Fruit fly (Drosophila melanogaster) whole organism, adult: Measurements from ENCODE around the gene Gr93b.

Experiments
- CG11617 ChIP-seq: fragments of 200-800 bp; sonication (Bioruptor generic); optimal IDR thresholded peaks from 2 replicates; lab custom pipeline; 2017; ENCODE audit warnings: mild to moderate bottlenecking, missing biosample characterization, missing genetic modification reagents, missing genetic modification characterization
- CG33017 ChIP-seq: fragments of 200-800 bp; sonication (Bioruptor generic); optimal IDR thresholded peaks from 2 replicates; lab custom pipeline; 2018; ENCODE audit warnings: missing biosample characterization, mild to moderate bottlenecking, missing genetic modification characterization, moderate library complexity
- CG5204 ChIP-seq: fragments of 200-800 bp; sonication (Bioruptor generic); optimal IDR thresholded peaks from 2 replicates; lab custom pipeline; 2016; ENCODE audit warnings: missing biosample characterization, missing genetic modification characterization
- Clk ChIP-seq: fragments of 200-800 bp; sonication (Bioruptor generic); optimal IDR thresholded peaks from 2 replicates; lab custom pipeline; 2017; ENCODE audit warnings: missing biosample characterization, missing genetic modification characterization
- Crg-1 ChIP-seq: fragments of 200-800 bp; sonication (Bioruptor generic); optimal IDR thresholded peaks from 2 replicates; lab custom pipeline; 2016; ENCODE audit warnings: missing biosample characterization, missing genetic modification characterization
- Hr96 ChIP-seq: fragments of 200-800 bp; sonication (Bioruptor generic); optimal IDR thresholded peaks from 2 replicates; lab custom pipeline; 2016; ENCODE audit warnings: missing biosample characterization, missing genetic modification characterization
- cnc ChIP-seq, 2 experiments: fragments of >200 bp; optimal IDR thresholded peaks; 2 replicates each; lab custom pipeline; 2017
- kay ChIP-seq: fragments of 200-800 bp; sonication (Bioruptor generic); peaks from one replicate; lab custom pipeline; 2016; ENCODE audit warnings: missing biosample characterization, missing genetic modification characterization, borderline replicate concordance
- pad ChIP-seq: fragments of 200-800 bp; sonication (Bioruptor generic); optimal IDR thresholded peaks from 3 replicates; lab custom pipeline; 2017; ENCODE audit warnings: missing biosample characterization, missing genetic modification characterization, mild to moderate bottlenecking, moderate library complexity, missing genetic modification reagents

DNA sequence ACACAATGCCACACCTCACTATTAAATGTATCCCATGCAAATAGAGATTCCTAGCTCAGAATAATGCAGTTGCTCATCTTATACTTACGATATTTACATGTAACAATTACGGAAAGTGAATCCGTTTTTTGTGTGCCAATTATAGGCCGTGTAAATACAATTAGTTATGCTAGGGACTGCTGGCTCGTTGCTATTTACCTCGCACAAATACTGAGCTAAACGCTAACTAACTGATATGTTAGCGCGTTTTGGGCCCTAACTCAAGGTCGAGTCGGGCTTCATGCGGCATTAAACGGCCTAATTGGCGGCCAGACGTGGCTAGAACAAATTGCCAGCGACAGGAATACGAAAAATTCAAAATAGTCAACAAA lies 13.3 kb upstream of the Gr93b start:
- TF ChIP-seq CG5204 (GFP tag; lab: Kevin White, UChicago) (no peak), Hr96 (GFP tag; lab: Kevin White, UChicago) (no peak), CG11617 (no peak), CG33017 (tag; lab: Kevin White, UChicago) (no peak), pad (GFP tag; lab: Kevin White, UChicago) (no peak), kay (GFP tag; lab: Kevin White, UChicago) (no peak), Clk (no peak), cnc (optimal IDR thresholded peaks at IDR 0.05; lab: Kevin White, UChicago) (no peak), Crg-1 (GFP tag; lab: Kevin White, UChicago) (peak; percentile 13)
